Worm (Caenorhabditis elegans): ENCODE measurements around the gene fkh-8.

ce11 chrII:6181337-6181736 is 9.9 kb downstream of the fkh-8 start:
- TF ChIP-seq him-1 (tag; optimal IDR thresholded peaks at IDR 0.05) (no peak), W03F9.2 (tag; optimal IDR thresholded peaks at IDR 0.05) (no peak)
